Fruit fly (Drosophila melanogaster) whole organism, prepupa: ENCODE results near the gene par-6.

Source experiments
- CG10669 ChIP-seq: fragments of 200-800 bp; sonication (Bioruptor generic); optimal IDR thresholded peaks from 3 replicates; lab custom pipeline; 2018; ENCODE audit warnings: missing biosample characterization, mild to moderate bottlenecking, missing genetic modification characterization, moderate library complexity
- CG11294 ChIP-seq: fragments of 200-800 bp; sonication (Bioruptor generic); IDR thresholded peaks from 2 replicates; pipeline ENCODE4 v1.3.6; 2022; ENCODE audit warnings: missing biosample characterization, missing genetic modification characterization
- CG11762 ChIP-seq: fragments of 200-800 bp; sonication (Bioruptor generic); optimal IDR thresholded peaks from 3 replicates; lab custom pipeline; 2016; ENCODE audit warnings: missing biosample characterization, missing genetic modification characterization; ENCODE audit not compliant: insufficient read depth
- CG11902 ChIP-seq: fragments of 200-800 bp; sonication (Bioruptor generic); optimal IDR thresholded peaks from 3 replicates; lab custom pipeline; 2016; ENCODE audit warnings: missing biosample characterization, missing genetic modification characterization
- CG1621 ChIP-seq: fragments of 200-800 bp; sonication (Bioruptor generic); optimal IDR thresholded peaks from 3 replicates; lab custom pipeline; 2018; ENCODE audit warnings: missing biosample characterization, mild to moderate bottlenecking, missing genetic modification characterization
- CG16779 ChIP-seq: fragments of 200-800 bp; sonication (Bioruptor generic); optimal IDR thresholded peaks from 3 replicates; lab custom pipeline; 2017; ENCODE audit warnings: missing biosample characterization, mild to moderate bottlenecking, missing genetic modification characterization
- CG32006 ChIP-seq: fragments of 200-800 bp; sonication (Bioruptor generic); optimal IDR thresholded peaks from 3 replicates; lab custom pipeline; 2017; ENCODE audit warnings: missing biosample characterization, mild to moderate bottlenecking, missing genetic modification characterization
- CG3919 ChIP-seq: fragments of 200-800 bp; sonication (Bioruptor generic); optimal IDR thresholded peaks from 3 replicates; lab custom pipeline; 2016; ENCODE audit warnings: missing biosample characterization, missing genetic modification characterization
- CG6792 ChIP-seq: fragments of 200-800 bp; sonication (Bioruptor generic); optimal IDR thresholded peaks from 3 replicates; lab custom pipeline; 2016; ENCODE audit warnings: missing biosample characterization, missing genetic modification characterization
- CG6808 ChIP-seq: fragments of 200-800 bp; sonication (Bioruptor generic); optimal IDR thresholded peaks from 3 replicates; lab custom pipeline; 2017; ENCODE audit warnings: missing biosample characterization, missing genetic modification characterization, mild to moderate bottlenecking, moderate library complexity, missing genetic modification reagents
- CG6854 ChIP-seq: fragments of 200-800 bp; sonication (Bioruptor generic); optimal IDR thresholded peaks from 2 replicates; lab custom pipeline; 2017; ENCODE audit warnings: missing biosample characterization, mild to moderate bottlenecking, missing genetic modification characterization
- CG7368 ChIP-seq: fragments of 200-800 bp; sonication (Bioruptor generic); optimal IDR thresholded peaks from 3 replicates; lab custom pipeline; 2016; ENCODE audit warnings: missing biosample characterization, missing genetic modification characterization
- CG8119 ChIP-seq: fragments of 200-800 bp; sonication (Bioruptor generic); IDR thresholded peaks from 3 replicates; pipeline ENCODE4 v1.3.6; 2022; ENCODE audit warnings: missing biosample characterization, missing genetic modification characterization
- CG8319 ChIP-seq: fragments of 200-800 bp; sonication (Bioruptor generic); optimal IDR thresholded peaks from 3 replicates; lab custom pipeline; 2016; ENCODE audit warnings: missing biosample characterization, missing genetic modification characterization
- CG8632 ChIP-seq: fragments of 200-800 bp; sonication (Bioruptor generic); optimal IDR thresholded peaks from 3 replicates; lab custom pipeline; 2016; ENCODE audit warnings: missing biosample characterization, missing genetic modification characterization
- CG9139 ChIP-seq: fragments of 200-800 bp; sonication (Bioruptor generic); optimal IDR thresholded peaks from 3 replicates; lab custom pipeline; 2017; ENCODE audit warnings: missing biosample characterization, mild to moderate bottlenecking, missing genetic modification characterization
- Eip75B ChIP-seq: fragments of 200-800 bp; sonication (Bioruptor generic); optimal IDR thresholded peaks from 3 replicates; lab custom pipeline; 2016; ENCODE audit warnings: missing biosample characterization, missing genetic modification characterization
- Eip78C ChIP-seq: fragments of 200-800 bp; sonication (Bioruptor generic); peaks from one replicate; lab custom pipeline; 2016; ENCODE audit warnings: missing biosample characterization, missing genetic modification characterization
- Eip93F ChIP-seq: fragments of 200-800 bp; sonication (Bioruptor generic); optimal IDR thresholded peaks from 2 replicates; lab custom pipeline; 2016; ENCODE audit warnings: missing biosample characterization, mild to moderate bottlenecking, missing genetic modification characterization
- Ets21C ChIP-seq: fragments of 200-800 bp; sonication (Bioruptor generic); optimal IDR thresholded peaks from 3 replicates; lab custom pipeline; 2016; ENCODE audit warnings: missing biosample characterization, missing genetic modification characterization
- Ets96B ChIP-seq: fragments of 200-800 bp; optimal IDR thresholded peaks from 2 replicates; lab custom pipeline; 2019; ENCODE audit warnings: missing biosample characterization, mild to moderate bottlenecking, missing genetic modification characterization, moderate library complexity
- Gug ChIP-seq: fragments of 200-800 bp; sonication (Bioruptor generic); IDR thresholded peaks from 2 replicates; pipeline ENCODE4 v1.3.6; 2022; ENCODE audit warnings: missing biosample characterization, missing genetic modification characterization
- Hr38 ChIP-seq: sonication (Bioruptor generic); optimal IDR thresholded peaks from 2 replicates; lab custom pipeline; 2016; ENCODE audit warnings: missing biosample characterization, missing genetic modification characterization
- Hr39 ChIP-seq: fragments of 200-800 bp; sonication (Bioruptor generic); optimal IDR thresholded peaks from 2 replicates; lab custom pipeline; 2016; ENCODE audit warnings: missing biosample characterization, missing genetic modification characterization
- Hr4 ChIP-seq: fragments of 200-800 bp; sonication (Bioruptor generic); optimal IDR thresholded peaks from 3 replicates; lab custom pipeline; 2016; ENCODE audit warnings: missing biosample characterization, missing genetic modification characterization
- Lpt ChIP-seq: fragments of 200-800 bp; sonication (Bioruptor generic); optimal IDR thresholded peaks from 3 replicates; lab custom pipeline; 2016; ENCODE audit warnings: missing biosample characterization, missing genetic modification characterization
- Smox ChIP-seq: fragments of 200-800 bp; sonication (Bioruptor generic); optimal IDR thresholded peaks from 3 replicates; lab custom pipeline; 2016; ENCODE audit warnings: missing biosample characterization, missing genetic modification characterization
- Sox14 ChIP-seq: fragments of 200-800 bp; sonication (Bioruptor generic); optimal IDR thresholded peaks from 3 replicates; lab custom pipeline; 2016; ENCODE audit warnings: missing biosample characterization, missing genetic modification characterization
- Sox15 ChIP-seq: fragments of 200-800 bp; sonication (Bioruptor generic); optimal IDR thresholded peaks from 3 replicates; lab custom pipeline; 2016; ENCODE audit warnings: missing biosample characterization, missing genetic modification characterization
- achi ChIP-seq: fragments of 200-800 bp; sonication (Bioruptor generic); optimal IDR thresholded peaks from 3 replicates; lab custom pipeline; 2016; ENCODE audit warnings: missing biosample characterization, missing genetic modification characterization
- acj6 ChIP-seq: fragments of 200-800 bp; sonication (Bioruptor generic); optimal IDR thresholded peaks from 3 replicates; lab custom pipeline; 2016; ENCODE audit warnings: missing biosample characterization, missing genetic modification characterization
- cyc ChIP-seq: fragments of 200-800 bp; sonication (Bioruptor generic); optimal IDR thresholded peaks from 3 replicates; lab custom pipeline; 2016; ENCODE audit warnings: missing biosample characterization, missing genetic modification characterization
- dac ChIP-seq: fragments of 200-800 bp; sonication (Bioruptor generic); optimal IDR thresholded peaks from 2 replicates; lab custom pipeline; 2017; ENCODE audit warnings: missing biosample characterization, mild to moderate bottlenecking, missing genetic modification characterization
- eg ChIP-seq: fragments of 200-800 bp; sonication (Bioruptor generic); IDR thresholded peaks from 3 replicates; pipeline ENCODE4 v1.3.6; 2022; ENCODE audit warnings: missing biosample characterization, missing genetic modification characterization
- fd59A ChIP-seq: fragments of 200-800 bp; sonication (Bioruptor generic); optimal IDR thresholded peaks from 2 replicates; lab custom pipeline; 2017; ENCODE audit warnings: missing biosample characterization, mild to moderate bottlenecking, missing genetic modification characterization, missing genetic modification reagents
- fd85E ChIP-seq: fragments of 200-800 bp; sonication (Bioruptor generic); optimal IDR thresholded peaks from 3 replicates; lab custom pipeline; 2016; ENCODE audit warnings: missing biosample characterization, missing genetic modification characterization
- fkh ChIP-seq: fragments of 200-800 bp; sonication (Bioruptor generic); optimal IDR thresholded peaks from 3 replicates; lab custom pipeline; 2017; ENCODE audit warnings: missing biosample characterization, mild to moderate bottlenecking, missing genetic modification characterization, moderate library complexity
- lz ChIP-seq: fragments of 200-800 bp; sonication (Bioruptor generic); optimal IDR thresholded peaks from 3 replicates; lab custom pipeline; 2016; ENCODE audit warnings: missing biosample characterization, missing genetic modification characterization
- net ChIP-seq: fragments of 200-800 bp; sonication (Bioruptor generic); optimal IDR thresholded peaks from 3 replicates; lab custom pipeline; 2016; ENCODE audit warnings: missing biosample characterization, missing genetic modification characterization
- spab ChIP-seq: fragments of 200-800 bp; sonication (Bioruptor generic); optimal IDR thresholded peaks from 2 replicates; lab custom pipeline; 2017; ENCODE audit warnings: missing biosample characterization, mild to moderate bottlenecking, missing genetic modification characterization, missing genetic modification reagents
- svp ChIP-seq: fragments of 200-800 bp; sonication (Bioruptor generic); peaks from one replicate; lab custom pipeline; 2016; ENCODE audit warnings: missing biosample characterization, missing genetic modification characterization
- topi ChIP-seq: fragments of 200-800 bp; sonication (Bioruptor generic); optimal IDR thresholded peaks from 3 replicates; lab custom pipeline; 2016; ENCODE audit warnings: missing biosample characterization, missing genetic modification characterization
- vri ChIP-seq: fragments of 200-800 bp; sonication (Bioruptor generic); optimal IDR thresholded peaks from 3 replicates; lab custom pipeline; 2016; ENCODE audit warnings: missing biosample characterization, mild to moderate bottlenecking, missing genetic modification characterization

par-6 gene

dm6 chrX:17698864-17699504 is 4.2 kb upstream of the par-6 start (continued):
- TF ChIP-seq CG11294 (GFP tag; lab: Robert Waterston, UW) (peak; percentile 68; the same call in 1 of the 2 replicates), CG3919 (GFP tag; lab: Kevin White, UChicago) (peak; percentile 85), CG32006 (GFP tag; lab: Kevin White, UChicago) (peak; percentile 95), CG6792 (GFP tag; lab: Kevin White, UChicago) (peak; percentile 88), Eip93F (GFP tag; lab: Kevin White, UChicago) (peak; percentile 79), Hr38 (no peak), CG6808 (GFP tag; lab: Kevin White, UChicago) (peak; percentile 92), CG8632 (peak; percentile 89), fd59A (GFP tag; lab: Kevin White, UChicago) (peak; percentile 84), acj6 (peak; percentile 86), fkh (GFP tag; lab: Kevin White, UChicago) (peak; percentile 70), CG16779 (tag; lab: Kevin White, UChicago) (peak; percentile 86), spab (GFP tag; lab: Kevin White, UChicago) (peak; percentile 87), Sox15 (GFP tag; lab: Kevin White, UChicago) (peak; percentile 76), CG8319 (GFP tag; lab: Kevin White, UChicago) (peak; percentile 85), topi (peak; percentile 94), CG11902 (GFP tag; lab: Kevin White, UChicago) (peak; percentile 75), Smox (GFP tag; lab: Kevin White, UChicago) (peak; percentile 90), Ets21C (peak; percentile 82), CG6854 (GFP tag; lab: Kevin White, UChicago) (peak; percentile 57), CG7368 (GFP tag; lab: Kevin White, UChicago) (peak; percentile 76), CG9139 (peak; percentile 84), cyc (peak; percentile 85), eg (GFP tag; lab: Robert Waterston, UW) (peak; percentile 74; the same call in 2 of the 3 replicates), net (GFP tag; lab: Kevin White, UChicago) (peak; percentile 90), Hr39 (GFP tag; lab: Kevin White, UChicago) (peak; percentile 87), fd85E (peak; percentile 57), dac (GFP tag; lab: Kevin White, UChicago) (peak; percentile 80)
- TF ChIP-seq, all 60 proteins: peak for 59

dm6 chrX:17707691-17708090 is 4.5 kb downstream of the par-6 start:
- TF ChIP-seq svp (GFP tag; lab: Kevin White, UChicago) (peak; percentile 91), Ets21C (no peak)

dm6 chrX:17708843-17709242 is 5.7 kb downstream of the par-6 start:
- TF ChIP-seq Eip75B (GFP tag; lab: Kevin White, UChicago) (no peak), Eip78C (GFP tag; lab: Kevin White, UChicago) (peak; percentile 2)

DNA sequence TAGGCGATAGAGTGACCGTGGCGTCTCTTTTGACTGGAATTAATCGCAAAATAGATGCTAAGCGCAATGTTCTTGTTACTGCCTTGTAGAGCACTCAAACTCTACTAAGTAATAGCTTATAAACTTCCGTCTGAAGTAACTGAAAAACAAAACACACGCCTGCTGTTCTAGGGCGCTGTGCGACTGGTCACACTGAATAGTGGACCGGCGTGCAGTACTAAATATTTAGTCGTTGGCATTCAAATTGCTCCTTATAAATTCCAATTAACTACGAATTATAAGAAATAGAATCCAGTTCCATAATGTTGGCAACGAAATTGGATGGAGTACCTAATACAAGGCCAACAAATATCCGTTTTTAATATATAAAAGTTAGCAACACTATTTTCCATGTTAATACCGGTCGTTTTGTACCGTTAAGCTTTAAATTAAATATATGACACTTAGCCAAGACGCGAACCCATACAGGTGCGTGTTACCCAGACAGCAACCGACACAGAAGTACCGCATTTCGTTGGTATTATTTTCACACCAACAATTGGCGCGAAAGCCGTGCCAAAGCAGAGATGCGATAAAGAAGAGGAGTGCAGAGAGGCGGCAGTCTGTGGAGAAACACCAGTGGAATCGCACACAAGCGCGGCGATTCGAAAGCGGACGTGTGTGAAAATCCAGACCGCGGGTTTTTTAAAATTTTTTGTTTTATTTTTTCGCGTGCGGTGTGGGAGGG is 6.6 kb downstream of the par-6 start, which contains the start of the genes CG8173 and raskol:
CG8173 (minus strand) TSS at position 108 of the 727 bp plus-strand sequence.
raskol (plus strand) TSS at position 599 of the 727 bp plus-strand sequence.
- no peak for TF ChIP-seq CG11762 (GFP tag; lab: Kevin White, UChicago)
- TF ChIP-seq Ets21C = no peak
- peak; percentile 27 for TF ChIP-seq topi
- no peak for TF ChIP-seq Ets96B
- no peak for TF ChIP-seq CG16779 (tag; lab: Kevin White, UChicago)
- peak; percentile 2 for TF ChIP-seq CG3919 (GFP tag; lab: Kevin White, UChicago)
- TF ChIP-seq vri = peak; percentile 1
- no peak for TF ChIP-seq lz (GFP tag; lab: Kevin White, UChicago)
- TF ChIP-seq fd85E = no peak
- no peak for TF ChIP-seq Eip93F (GFP tag; lab: Kevin White, UChicago)
- TF ChIP-seq CG6792 (GFP tag; lab: Kevin White, UChicago) = peak; percentile 8
- no peak for TF ChIP-seq CG8119 (GFP tag; lab: Robert Waterston, UW)
- peak; percentile 40 for TF ChIP-seq Sox14 (GFP tag; lab: Kevin White, UChicago)
- TF ChIP-seq achi = no peak
- no peak for TF ChIP-seq Hr4
- peak; percentile 1 for TF ChIP-seq Smox (GFP tag; lab: Kevin White, UChicago)
- TF ChIP-seq acj6 = no peak
- TF ChIP-seq CG1621 (tag; lab: Kevin White, UChicago) = peak; percentile 49
- TF ChIP-seq fkh (GFP tag; lab: Kevin White, UChicago) = no peak
- TF ChIP-seq Eip78C (GFP tag; lab: Kevin White, UChicago) = peak; percentile 78
- TF ChIP-seq Sox15 (GFP tag; lab: Kevin White, UChicago) = no peak
- TF ChIP-seq CG32006 (GFP tag; lab: Kevin White, UChicago) = no peak
- TF ChIP-seq Gug (GFP tag; lab: Robert Waterston, UW) = no peak
- no peak for TF ChIP-seq CG10669
- TF ChIP-seq net (GFP tag; lab: Kevin White, UChicago) = no peak
- no peak for TF ChIP-seq Lpt (GFP tag; lab: Kevin White, UChicago)
- peak; percentile 41 for TF ChIP-seq CG9139
